Fruit fly (Drosophila melanogaster) whole organism, embryonic: ENCODE measurements around the gene CG9837.

Experiments used
- Atf-2 ChIP-seq: fragments of 200-800 bp; sonication (Bioruptor generic); optimal IDR thresholded peaks from 2 replicates; lab custom pipeline; 2016; ENCODE audit warnings: missing biosample characterization, missing genetic modification characterization
- Bgb ChIP-seq: fragments of 200-800 bp; sonication (Bioruptor generic); IDR thresholded peaks from 2 replicates; pipeline ENCODE4 v1.3.6; 2022; ENCODE audit warnings: missing biosample characterization, missing genetic modification characterization; ENCODE audit not compliant: partially characterized antibody
- CG11560 ChIP-seq: fragments of 200-800 bp; sonication (Bioruptor generic); IDR thresholded peaks from 3 replicates; pipeline ENCODE4 v1.3.6; 2022; ENCODE audit warnings: missing biosample characterization, missing genetic modification characterization
- CG1602 ChIP-seq: fragments of 200-800 bp; sonication (Bioruptor generic); optimal IDR thresholded peaks from 3 replicates; lab custom pipeline; 2016; ENCODE audit warnings: missing biosample characterization, missing genetic modification characterization
- CG1603 ChIP-seq: fragments of 200-800 bp; sonication (Bioruptor generic); optimal IDR thresholded peaks from 2 replicates; lab custom pipeline; 2019; ENCODE audit warnings: missing biosample characterization, mild to moderate bottlenecking, missing genetic modification characterization, moderate library complexity
- CG16863 ChIP-seq: fragments of 200-800 bp; sonication (Bioruptor generic); optimal IDR thresholded peaks from 3 replicates; lab custom pipeline; 2016; ENCODE audit warnings: missing biosample characterization, missing genetic modification characterization
- CG17829 ChIP-seq: fragments of 200-800 bp; optimal IDR thresholded peaks from 2 replicates; lab custom pipeline; 2019; ENCODE audit warnings: missing biosample characterization, mild to moderate bottlenecking, missing genetic modification characterization, moderate library complexity
- CG17912 ChIP-seq: fragments of 200-800 bp; sonication (Bioruptor generic); optimal IDR thresholded peaks from 2 replicates; lab custom pipeline; 2018; ENCODE audit warnings: missing biosample characterization, mild to moderate bottlenecking, missing genetic modification characterization
- CG3407 ChIP-seq: fragments of 200-800 bp; sonication (Bioruptor generic); optimal IDR thresholded peaks from 2 replicates; lab custom pipeline; 2018; ENCODE audit warnings: missing biosample characterization, mild to moderate bottlenecking, missing genetic modification characterization
- CG4424 ChIP-seq: fragments of 200-800 bp; sonication (Bioruptor generic); optimal IDR thresholded peaks from 3 replicates; lab custom pipeline; 2016; ENCODE audit warnings: missing biosample characterization, missing genetic modification characterization
- CG6175 ChIP-seq: fragments of 200-800 bp; sonication (Bioruptor generic); IDR thresholded peaks from 3 replicates; pipeline ENCODE4 v1.3.6; 2022; ENCODE audit warnings: missing biosample characterization, missing genetic modification characterization
- CG6683 ChIP-seq: fragments of 200-800 bp; sonication (Bioruptor generic); optimal IDR thresholded peaks from 2 replicates; lab custom pipeline; 2017; ENCODE audit warnings: missing biosample characterization, mild to moderate bottlenecking, missing genetic modification characterization, missing genetic modification reagents
- CG7271 ChIP-seq: fragments of 200-800 bp; sonication (Bioruptor generic); optimal IDR thresholded peaks from 2 replicates; lab custom pipeline; 2018; ENCODE audit warnings: missing biosample characterization, mild to moderate bottlenecking, missing genetic modification characterization, moderate library complexity
- CG7357 ChIP-seq: fragments of 200-800 bp; sonication (Bioruptor generic); IDR thresholded peaks from 3 replicates; pipeline ENCODE4 v1.3.6; 2022; ENCODE audit warnings: missing biosample characterization, missing genetic modification characterization
- CG7372 ChIP-seq: fragments of 200-800 bp; sonication (Bioruptor generic); IDR thresholded peaks from 2 replicates; pipeline ENCODE4 v1.3.6; 2022; ENCODE audit warnings: missing biosample characterization, missing genetic modification characterization
- CG7839 ChIP-seq: fragments of 200-800 bp; sonication (Bioruptor generic); optimal IDR thresholded peaks from 3 replicates; lab custom pipeline; 2018; ENCODE audit warnings: missing biosample characterization, mild to moderate bottlenecking, missing genetic modification characterization, moderate library complexity
- CG8359 ChIP-seq: fragments of 200-800 bp; sonication (Bioruptor generic); optimal IDR thresholded peaks from 2 replicates; lab custom pipeline; 2017; ENCODE audit warnings: missing biosample characterization, mild to moderate bottlenecking, missing genetic modification characterization, borderline replicate concordance
- CG8388 ChIP-seq: fragments of 200-800 bp; sonication (Bioruptor generic); optimal IDR thresholded peaks from 2 replicates; lab custom pipeline; 2019; ENCODE audit warnings: missing biosample characterization, mild to moderate bottlenecking, missing genetic modification characterization, moderate library complexity
- CG8765 ChIP-seq: fragments of 200-800 bp; sonication (Bioruptor generic); IDR thresholded peaks from 2 replicates; pipeline ENCODE4 v1.3.6; 2022; ENCODE audit warnings: missing biosample characterization, missing genetic modification characterization
- CG9797 ChIP-seq: fragments of 200-800 bp; sonication (Bioruptor generic); optimal IDR thresholded peaks from 3 replicates; lab custom pipeline; 2018; ENCODE audit warnings: missing biosample characterization, mild to moderate bottlenecking, missing genetic modification characterization
- Elba2 ChIP-seq: fragments of 200-800 bp; sonication (Bioruptor generic); optimal IDR thresholded peaks from 3 replicates; lab custom pipeline; 2016; ENCODE audit warnings: missing biosample characterization, missing genetic modification characterization
- Ets65A ChIP-seq: fragments of 200-800 bp; sonication (Bioruptor generic); peaks from one replicate; lab custom pipeline; 2016; ENCODE audit warnings: missing biosample characterization, missing genetic modification characterization
- HLH54F ChIP-seq: fragments of 200-800 bp; sonication (Bioruptor generic); optimal IDR thresholded peaks from 3 replicates; lab custom pipeline; 2016; ENCODE audit warnings: missing biosample characterization, missing genetic modification characterization
- HmgZ ChIP-seq: fragments of 200-800 bp; sonication (Bioruptor generic); optimal IDR thresholded peaks from 2 replicates; lab custom pipeline; 2018; ENCODE audit warnings: missing biosample characterization, mild to moderate bottlenecking, missing genetic modification characterization
- Kr ChIP-seq: fragments of 200-800 bp; sonication (Bioruptor generic); optimal IDR thresholded peaks from 2 replicates; lab custom pipeline; 2017; ENCODE audit warnings: missing biosample characterization, mild to moderate bottlenecking, missing genetic modification characterization
- Lhr ChIP-seq: fragments of 200-800 bp; sonication (Bioruptor generic); optimal IDR thresholded peaks from 3 replicates; lab custom pipeline; 2017; ENCODE audit warnings: mild to moderate bottlenecking, missing biosample characterization, missing genetic modification reagents, missing genetic modification characterization
- Mrtf ChIP-seq: fragments of 200-800 bp; sonication (Bioruptor generic); IDR thresholded peaks from 3 replicates; pipeline ENCODE4 v1.3.6; 2022; ENCODE audit warnings: missing biosample characterization, missing genetic modification characterization
- Myb ChIP-seq: fragments of 200-800 bp; sonication (Bioruptor generic); optimal IDR thresholded peaks from 2 replicates; lab custom pipeline; 2016; ENCODE audit warnings: missing biosample characterization, missing genetic modification characterization
- Nf-YC ChIP-seq: fragments of 200-800 bp; optimal IDR thresholded peaks from 3 replicates; lab custom pipeline; 2019; ENCODE audit warnings: missing biosample characterization, mild to moderate bottlenecking, missing genetic modification characterization, moderate library complexity
- Oaz ChIP-seq: fragments of 200-800 bp; sonication (Bioruptor generic); IDR thresholded peaks from 2 replicates; pipeline ENCODE4 v1.3.6; 2022; ENCODE audit warnings: missing biosample characterization, missing genetic modification characterization
- PHDP ChIP-seq: fragments of 200-800 bp; sonication (Bioruptor generic); optimal IDR thresholded peaks from 3 replicates; lab custom pipeline; 2018; ENCODE audit warnings: missing biosample characterization, mild to moderate bottlenecking, missing genetic modification characterization, moderate library complexity
- Side ChIP-seq: fragments of 200-800 bp; sonication (Bioruptor generic); optimal IDR thresholded peaks from 2 replicates; lab custom pipeline; 2016; ENCODE audit warnings: missing biosample characterization, missing genetic modification characterization
- Ssrp ChIP-seq: fragments of 200-800 bp; sonication (Bioruptor generic); optimal IDR thresholded peaks from 2 replicates; lab custom pipeline; 2018; ENCODE audit warnings: missing biosample characterization, mild to moderate bottlenecking, missing genetic modification characterization, moderate library complexity
- az2 ChIP-seq: fragments of 200-800 bp; sonication (Bioruptor generic); optimal IDR thresholded peaks from 3 replicates; lab custom pipeline; 2016; ENCODE audit warnings: missing biosample characterization, missing genetic modification characterization
- dati ChIP-seq: fragments of 200-800 bp; sonication (Bioruptor generic); IDR thresholded peaks from 2 replicates; pipeline ENCODE4 v1.3.6; 2022; ENCODE audit warnings: missing biosample characterization, missing genetic modification characterization
- disco-r ChIP-seq: fragments of 200-800 bp; sonication (Bioruptor generic); optimal IDR thresholded peaks from 2 replicates; lab custom pipeline; 2016; ENCODE audit warnings: missing biosample characterization, missing genetic modification characterization
- ems ChIP-seq: fragments of 200-800 bp; sonication (Bioruptor generic); optimal IDR thresholded peaks from 3 replicates; lab custom pipeline; 2016; ENCODE audit warnings: missing biosample characterization, missing genetic modification characterization
- en ChIP-seq: fragments of 200-800 bp; sonication (Bioruptor generic); optimal IDR thresholded peaks from 2 replicates; lab custom pipeline; 2016; ENCODE audit warnings: missing biosample characterization, missing genetic modification characterization
- ewg ChIP-seq: fragments of 200-800 bp; sonication (Bioruptor generic); optimal IDR thresholded peaks from 3 replicates; lab custom pipeline; 2017; ENCODE audit warnings: mild to moderate bottlenecking, missing biosample characterization, missing genetic modification reagents, missing genetic modification characterization
- gsb ChIP-seq: fragments of 200-800 bp; sonication (Bioruptor generic); IDR thresholded peaks from 2 replicates; pipeline ENCODE4 v1.3.6; 2022; ENCODE audit warnings: missing biosample characterization, missing genetic modification characterization
- lov ChIP-seq, 2 experiments: fragments of 200-800 bp in 1 of 2; fragments of >200 bp in 1 of 2; sonication (Bioruptor generic) in 1 of 2; IDR thresholded peaks in 1 of 2; optimal IDR thresholded peaks in 1 of 2; 2 replicates in 1 of 2; 3 replicates in 1 of 2; pipeline versions ENCODE4 v1.3.6 to Lab custom; 2017 to 2022; ENCODE audit warnings: missing biosample characterization in 1 of 2, missing genetic modification characterization in 1 of 2
- maf-S ChIP-seq: fragments of 200-800 bp; sonication (Bioruptor generic); optimal IDR thresholded peaks from 2 replicates; lab custom pipeline; 2016; ENCODE audit warnings: missing biosample characterization, missing genetic modification characterization
- nerfin-1 ChIP-seq: fragments of 200-800 bp; sonication (Bioruptor generic); optimal IDR thresholded peaks from 3 replicates; lab custom pipeline; 2019; ENCODE audit warnings: missing biosample characterization, mild to moderate bottlenecking, missing genetic modification characterization, moderate library complexity
- repo ChIP-seq: fragments of 200-800 bp; sonication (Bioruptor generic); optimal IDR thresholded peaks from 2 replicates; lab custom pipeline; 2016; ENCODE audit warnings: missing biosample characterization, missing genetic modification characterization
- slbo ChIP-seq: fragments of 200-800 bp; sonication (Bioruptor generic); IDR thresholded peaks from 2 replicates; pipeline ENCODE4 v1.3.6; 2022; ENCODE audit warnings: missing biosample characterization, missing genetic modification characterization
- sug ChIP-seq: fragments of 200-800 bp; optimal IDR thresholded peaks from 2 replicates; lab custom pipeline; 2019; ENCODE audit warnings: missing biosample characterization, mild to moderate bottlenecking, missing genetic modification characterization, moderate library complexity
- tap ChIP-seq: fragments of 200-800 bp; optimal IDR thresholded peaks from 3 replicates; lab custom pipeline; 2019; ENCODE audit warnings: missing biosample characterization, mild to moderate bottlenecking, missing genetic modification characterization, moderate library complexity
- wek ChIP-seq: fragments of 200-800 bp; sonication (Bioruptor generic); optimal IDR thresholded peaks from 3 replicates; lab custom pipeline; 2018; ENCODE audit warnings: missing biosample characterization, mild to moderate bottlenecking, missing genetic modification characterization, moderate library complexity
- z ChIP-seq: fragments of 200-800 bp; sonication (Bioruptor generic); IDR thresholded peaks from 3 replicates; pipeline ENCODE4 v1.3.6; 2022; ENCODE audit warnings: missing biosample characterization, missing genetic modification characterization
- zf30C ChIP-seq: fragments of 200-800 bp; sonication (Bioruptor generic); optimal IDR thresholded peaks from 3 replicates; lab custom pipeline; 2018; ENCODE audit warnings: missing biosample characterization, mild to moderate bottlenecking, missing genetic modification characterization

The CG9837 gene

DNA sequence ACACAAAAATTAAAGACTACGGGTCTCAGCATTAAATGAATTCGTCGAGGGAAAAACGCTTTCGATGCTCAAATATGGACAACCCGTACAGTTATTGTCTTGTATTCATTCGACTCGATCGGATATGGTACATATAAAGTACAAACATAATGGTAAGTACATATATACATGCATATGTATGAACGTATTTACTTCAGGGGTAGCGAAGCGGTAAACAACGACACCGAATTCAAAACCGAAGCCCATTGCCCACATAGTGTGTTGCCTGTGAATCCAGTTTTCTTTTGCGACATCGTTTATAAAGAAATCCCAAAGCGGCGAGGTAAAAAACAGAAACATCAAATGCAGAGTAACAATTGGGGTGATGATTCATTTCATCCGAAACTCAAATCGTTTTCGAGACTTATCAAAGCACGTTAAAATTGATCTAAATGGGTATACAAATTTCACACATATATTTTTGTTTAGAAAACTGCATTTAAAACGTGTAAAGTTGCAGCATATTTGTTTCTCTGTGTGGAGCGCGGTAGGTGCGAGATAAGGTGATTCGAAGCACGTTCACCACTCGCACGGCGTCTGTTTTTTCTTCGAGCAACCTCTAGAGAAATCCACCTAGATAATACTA is 925 bp downstream of the CG9837 start (continued):
- no peak for TF ChIP-seq tap (tag; lab: Kevin White, UChicago)
- peak; percentile 40 for TF ChIP-seq wek (GFP tag; lab: Kevin White, UChicago)
- TF ChIP-seq CG16863 (GFP tag; lab: Kevin White, UChicago), result peak; percentile 47
- TF ChIP-seq Mrtf (GFP tag; lab: Robert Waterston, UW), result peak; percentile 33; the same call in 1 of the 3 replicates
- no peak for TF ChIP-seq CG9797
- TF ChIP-seq repo (GFP tag; lab: Kevin White, UChicago), result no peak
- no peak for TF ChIP-seq z (GFP tag; lab: Robert Waterston, UW)
- peak; percentile 11 for TF ChIP-seq CG17829 (tag; lab: Kevin White, UChicago)
- peak; percentile 22 for TF ChIP-seq HmgZ (tag; lab: Kevin White, UChicago)
- no peak for TF ChIP-seq PHDP
- TF ChIP-seq CG7357 (GFP tag; lab: Robert Waterston, UW), result 0 out of 3 replicates have a peak, but pooled peaks have one; percentile 40
- TF ChIP-seq HLH54F (GFP tag; lab: Kevin White, UChicago), result no peak
- no peak for TF ChIP-seq gsb
- TF ChIP-seq maf-S (GFP tag; lab: Kevin White, UChicago), result peak; percentile 7
- TF ChIP-seq Ets65A (GFP tag; lab: Kevin White, UChicago), result no peak
- TF ChIP-seq CG8388, result peak; percentile 16
- TF ChIP-seq Atf-2 (GFP tag; lab: Kevin White, UChicago), result peak; percentile 42
- peak; percentile 53 for TF ChIP-seq CG7839 (tag; lab: Kevin White, UChicago)
- TF ChIP-seq CG8765 (GFP tag; lab: Robert Waterston, UW), result no peak
- TF ChIP-seq Nf-YC (tag; lab: Kevin White, UChicago), result peak; percentile 10
- TF ChIP-seq Kr (GFP tag; lab: Kevin White, UChicago), result no peak
- no peak for TF ChIP-seq CG6683 (GFP tag; lab: Kevin White, UChicago)
- peak; percentile 28 for TF ChIP-seq CG4424 (GFP tag; lab: Kevin White, UChicago)
- no peak for TF ChIP-seq zf30C
- no peak for TF ChIP-seq CG7372 (GFP tag; lab: Robert Waterston, UW)
- peak; percentile 52 for TF ChIP-seq CG1603
- no peak for TF ChIP-seq CG3407 (GFP tag; lab: Kevin White, UChicago)
- TF ChIP-seq CG17912, result no peak
- no peak for TF ChIP-seq Lhr (GFP tag; lab: Kevin White, UChicago)
- TF ChIP-seq Elba2, result no peak
- TF ChIP-seq Oaz (GFP tag; lab: Robert Waterston, UW), result 0 out of 2 replicates have a peak, but pooled peaks have one; percentile 47
- no peak for TF ChIP-seq ems (GFP tag; lab: Kevin White, UChicago)
- TF ChIP-seq CG1602, result no peak
- TF ChIP-seq lov (optimal IDR thresholded peaks at IDR 0.05; lab: Kevin White, UChicago), result no peak
- TF ChIP-seq lov (GFP tag; IDR thresholded peaks at IDR 0.05; lab: Robert Waterston, UW), result no peak; the same call in 2 of the 3 replicates
- no peak for TF ChIP-seq nerfin-1
- no peak for TF ChIP-seq sug (tag; lab: Kevin White, UChicago)
- TF ChIP-seq CG7271 (tag; lab: Kevin White, UChicago), result no peak
- TF ChIP-seq Bgb, result no peak
- no peak for TF ChIP-seq CG6175
- no peak for TF ChIP-seq CG11560 (tag; lab: Robert Waterston, UW)
- TF ChIP-seq az2 (GFP tag; lab: Kevin White, UChicago), result peak; percentile 19
- peak; percentile 9 for TF ChIP-seq ewg
- TF ChIP-seq Side (GFP tag; lab: Kevin White, UChicago), result no peak
- peak; percentile 18 for TF ChIP-seq Myb (GFP tag; lab: Kevin White, UChicago)
- no peak for TF ChIP-seq dati
- no peak for TF ChIP-seq CG8359
- peak; percentile 19 for TF ChIP-seq Ssrp (tag; lab: Kevin White, UChicago)
- peak; percentile 67 for TF ChIP-seq slbo (GFP tag; lab: Robert Waterston, UW)
- no peak for TF ChIP-seq disco-r (GFP tag; lab: Kevin White, UChicago)
- TF ChIP-seq en (GFP tag; lab: Kevin White, UChicago), result no peak
